Worm (Caenorhabditis elegans) whole organism, mixed stage, embryonic: Measurements from ENCODE around the gene ptr-18.

Experiments
- mep-1 ChIP-seq: fragments of 150-350 bp; optimal IDR thresholded peaks from 2 replicates; lab custom pipeline; 2017; ENCODE audit warnings: missing biosample characterization, missing genetic modification reagents, missing genetic modification characterization, inconsistent platforms
- nhr-12 ChIP-seq: fragments of 150-350 bp; optimal IDR thresholded peaks from 2 replicates; lab custom pipeline; 2014; ENCODE audit warnings: missing biosample characterization, missing genetic modification characterization
- ztf-11 ChIP-seq: fragments of 150-350 bp; optimal IDR thresholded peaks from 2 replicates; lab custom pipeline; 2014; ENCODE audit warnings: missing biosample characterization, missing genetic modification characterization

- TF ChIP-seq mep-1 = peak; percentile 57
- TF ChIP-seq ztf-11 (tag; lab: Kevin White, UChicago) = peak; percentile 29
- TF ChIP-seq nhr-12 (tag; lab: Kevin White, UChicago) = no peak
These were observed 20.7 kb upstream of the ptr-18 start for ce11 chrII:12944587-12945126.
